Worm (Caenorhabditis elegans): Measurements from ENCODE around the gene pck-1.
A peak's percentile ranks its signal among the peaks of the same experiment; 100 is the strongest.

Gene pck-1

DNA sequence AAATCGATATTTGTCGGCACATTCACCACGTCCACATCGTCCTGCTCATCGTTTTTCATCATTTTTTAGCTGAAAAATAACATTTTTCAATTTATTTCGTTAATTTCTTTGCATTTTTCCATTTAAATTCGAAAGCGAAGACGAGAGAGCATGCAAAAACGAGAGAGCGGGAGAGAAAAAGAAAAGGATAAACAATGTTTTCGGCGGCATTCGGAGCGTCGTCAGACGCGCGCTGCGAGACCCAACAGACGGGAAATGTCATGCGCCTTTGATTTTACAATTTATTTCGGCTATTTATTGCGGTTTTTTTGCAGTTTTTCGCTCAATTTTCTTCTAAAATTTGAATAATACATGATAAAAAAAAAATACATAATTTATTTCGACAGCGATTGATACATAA is 20.3 kb upstream of the pck-1 start, which contains the start of gene attf-3 (continued):
- TF ChIP-seq php-3 (GFP tag; IDR thresholded peaks at IDR 0.05) (no peak), ceh-82 (tag; optimal IDR thresholded peaks at IDR 0.05) (no peak), nhr-28 (tag; optimal IDR thresholded peaks at IDR 0.05) (peak; percentile 16), nhr-6 (tag; optimal IDR thresholded peaks at IDR 0.05) (peak; percentile 40), mdl-1 (tag; optimal IDR thresholded peaks at IDR 0.05) (no peak), nhr-10 (tag; optimal IDR thresholded peaks at IDR 0.05) (no peak), ceh-28 (tag; optimal IDR thresholded peaks at IDR 0.05) (no peak), ztf-11 (tag; optimal IDR thresholded peaks at IDR 0.05) (no peak), daf-16 (GFP tag; optimal IDR thresholded peaks at IDR 0.05) (peak in 1 of 2 experiments; percentile 11), daf-16 (tag; optimal IDR thresholded peaks at IDR 0.05) (peak; percentile 78), zip-11 (GFP tag; IDR thresholded peaks at IDR 0.05) (no peak), nhr-41 (GFP tag; IDR thresholded peaks at IDR 0.05) (no peak), aly-2 (tag; optimal IDR thresholded peaks at IDR 0.05) (no peak), daf-12 (tag; optimal IDR thresholded peaks at IDR 0.05) (no peak), nhr-76 (tag; optimal IDR thresholded peaks at IDR 0.05) (no peak), nhr-42 (GFP tag; IDR thresholded peaks at IDR 0.05) (no peak), nhr-102 (tag; optimal IDR thresholded peaks at IDR 0.05) (no peak), spr-1 (tag; optimal IDR thresholded peaks at IDR 0.05) (no peak), T20F7.1 (GFP tag; optimal IDR thresholded peaks at IDR 0.05) (no peak), madf-5 (GFP tag; IDR thresholded peaks at IDR 0.05) (no peak), unc-62 (GFP tag; optimal IDR thresholded peaks at IDR 0.05 in 1 of 2) (peak in 1 of 2 experiments; percentile 39), unc-62 (tag; optimal IDR thresholded peaks at IDR 0.05) (no peak), dpl-1 (GFP tag; optimal IDR thresholded peaks at IDR 0.05) (peak; percentile 67), arid-1 (GFP tag; conservative IDR thresholded peaks at IDR 0.05) (no peak), zag-1 (tag; optimal IDR thresholded peaks at IDR 0.05) (no peak), zfp-3 (GFP tag; conservative IDR thresholded peaks at IDR 0.05) (no peak), mdt-29 (GFP tag; IDR thresholded peaks at IDR 0.05) (no peak), zip-2 (tag; optimal IDR thresholded peaks at IDR 0.05) (no peak), F26F4.8 (GFP tag; conservative IDR thresholded peaks at IDR 0.05) (no peak), attf-4 (tag; optimal IDR thresholded peaks at IDR 0.05) (no peak), F37D6.2 (tag; optimal IDR thresholded peaks at IDR 0.05) (no peak), fkh-10 (GFP tag; optimal IDR thresholded peaks at IDR 0.05) (peak; percentile 65), hif-1 (tag; optimal IDR thresholded peaks at IDR 0.05) (no peak), skn-1 (tag; optimal IDR thresholded peaks at IDR 0.05) (no peak), R02D3.7 (tag; optimal IDR thresholded peaks at IDR 0.05) (no peak), nhr-237 (tag; optimal IDR thresholded peaks at IDR 0.05) (no peak), F44E2.7 (GFP tag; IDR thresholded peaks at IDR 0.05) (no peak)

ce11 chrIII:84372-84771 is 18.3 kb upstream of the pck-1 start:
- TF ChIP-seq zip-11 (GFP tag; IDR thresholded peaks at IDR 0.05) (no peak), unc-62 (GFP tag; optimal IDR thresholded peaks at IDR 0.05 in 1 of 2) (peak in 1 of 2 experiments; percentile 27), unc-62 (tag; optimal IDR thresholded peaks at IDR 0.05) (no peak)

- TF ChIP-seq egl-43 (GFP tag; IDR thresholded peaks at IDR 0.05): peak; percentile 67; the same call in 1 of the 2 replicates
- TF ChIP-seq lin-13 (GFP tag; optimal IDR thresholded peaks at IDR 0.05): no peak
- no peak for TF ChIP-seq unc-130 (GFP tag; optimal IDR thresholded peaks at IDR 0.05)
- TF ChIP-seq zip-2 (tag; optimal IDR thresholded peaks at IDR 0.05): no peak
- no peak for TF ChIP-seq nhr-10 (tag; optimal IDR thresholded peaks at IDR 0.05)
- no peak for TF ChIP-seq ceh-44 (GFP tag; IDR thresholded peaks at IDR 0.05)
- 0 out of 2 replicates have a peak, but pooled peaks have one; percentile 48 for TF ChIP-seq saeg-2 (GFP tag; IDR thresholded peaks at IDR 0.05)
- peak; percentile 92 for TF ChIP-seq set-16 (GFP tag; IDR thresholded peaks at IDR 0.05)
Observed at ce11 chrIII:72078-72477, 6.0 kb upstream of the pck-1 start.

Data from whole organism, L4 larva.